Worm (Caenorhabditis elegans): Measurements from ENCODE around the gene pdi-1.

DNA sequence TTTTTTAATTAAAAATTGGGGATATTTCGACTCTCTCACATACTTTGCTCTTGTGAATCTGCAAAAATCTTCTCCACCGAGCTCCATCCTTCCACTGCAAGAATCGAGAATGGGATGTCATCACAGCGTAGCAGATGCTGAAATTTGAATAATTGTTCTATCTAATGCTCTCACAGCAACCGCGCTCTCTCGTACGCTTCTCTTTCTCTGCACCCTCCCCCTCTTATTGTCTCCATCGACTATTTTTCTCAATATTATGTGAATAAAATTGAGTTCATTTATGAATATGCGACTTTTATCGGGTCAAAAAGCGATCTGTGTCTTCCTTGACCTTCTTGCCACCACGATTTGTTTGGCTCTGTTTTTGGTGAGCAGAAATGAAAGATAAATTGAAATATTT is 32.7 kb upstream of the pdi-1 start, which contains the start of gene F34D10.3:
- TF ChIP-seq lsy-2 (tag; optimal IDR thresholded peaks at IDR 0.05) (peak; percentile 14), nhr-76 (tag; optimal IDR thresholded peaks at IDR 0.05) (no peak), pha-4 (tag; optimal IDR thresholded peaks at IDR 0.05) (no peak), unc-62 (GFP tag; optimal IDR thresholded peaks at IDR 0.05) (no peak), unc-39 (tag; optimal IDR thresholded peaks at IDR 0.05) (no peak), mep-1 (tag; optimal IDR thresholded peaks at IDR 0.05) (peak; percentile 8)
